Fruit fly (Drosophila melanogaster): Measurements from ENCODE around the gene CG3071.

The CG3071 gene

dm6 chrX:2296230-2297044 is 33.8 kb downstream of the CG3071 start:
- TF ChIP-seq Sp1 (GFP tag; optimal IDR thresholded peaks at IDR 0.05) (peak; percentile 97), Abd-B (GFP tag; optimal IDR thresholded peaks at IDR 0.05) (no peak), CG9705 (GFP tag; optimal IDR thresholded peaks at IDR 0.05) (peak; percentile 96), CrebA (GFP tag; optimal IDR thresholded peaks at IDR 0.05; ENCODE audit: borderline replicate concordance) (peak; percentile 53), OdsH (GFP tag; optimal IDR thresholded peaks at IDR 0.05) (peak; percentile 91), foxo (GFP tag; optimal IDR thresholded peaks at IDR 0.05) (peak; percentile 80 to 95), Hr78 (GFP tag; optimal IDR thresholded peaks at IDR 0.05) (no peak), tai (GFP tag; optimal IDR thresholded peaks at IDR 0.05) (peak; percentile 78), fru (GFP tag; optimal IDR thresholded peaks at IDR 0.05) (peak; percentile 97), pan (optimal IDR thresholded peaks at IDR 0.05) (no peak), Dif (GFP tag; optimal IDR thresholded peaks at IDR 0.05; ENCODE audit: partially characterized antibody) (peak; percentile 52), ey (GFP tag; optimal IDR thresholded peaks at IDR 0.05) (peak; percentile 95), dl (GFP tag; optimal IDR thresholded peaks at IDR 0.05; ENCODE audit: insufficient read depth in 1 of 2, partially characterized antibody in 2 of 2) (peak in 1 of 2 experiments; percentile 46), Jra (GFP tag; optimal IDR thresholded peaks at IDR 0.05) (peak; percentile 81), jim (GFP tag; optimal IDR thresholded peaks at IDR 0.05) (no peak), lola (GFP tag; optimal IDR thresholded peaks at IDR 0.05) (no peak), Hnf4 (GFP tag; optimal IDR thresholded peaks at IDR 0.05) (peak; percentile 49), psq (GFP tag; optimal IDR thresholded peaks at IDR 0.05) (peak; percentile 89), Hr83 (GFP tag; optimal IDR thresholded peaks at IDR 0.05; ENCODE audit: poor library complexity, severe bottlenecking) (peak; percentile 71), Mio (GFP tag; optimal IDR thresholded peaks at IDR 0.05) (peak; percentile 48), rgr (GFP tag; optimal IDR thresholded peaks at IDR 0.05) (peak; percentile 89), GATAd (GFP tag; optimal IDR thresholded peaks at IDR 0.05) (no peak), sage (GFP tag; optimal IDR thresholded peaks at IDR 0.05) (no peak), Vsx2 (GFP tag; optimal IDR thresholded peaks at IDR 0.05; ENCODE audit: partially characterized antibody) (no peak), dmrt93B (GFP tag; optimal IDR thresholded peaks at IDR 0.05) (peak; percentile 96), usp (GFP tag; optimal IDR thresholded peaks at IDR 0.05) (peak; percentile 16), Myc (optimal IDR thresholded peaks at IDR 0.05) (no peak), N (GFP tag; optimal IDR thresholded peaks at IDR 0.05) (no peak), br (GFP tag; optimal IDR thresholded peaks at IDR 0.05) (peak; percentile 95), h (GFP tag; optimal IDR thresholded peaks at IDR 0.05) (peak; percentile 92), Dfd (GFP tag; optimal IDR thresholded peaks at IDR 0.05) (no peak), woc (GFP tag; optimal IDR thresholded peaks at IDR 0.05) (peak; percentile 97), Rel (GFP tag; optimal IDR thresholded peaks at IDR 0.05) (peak; percentile 19), Rel (tag; optimal IDR thresholded peaks at IDR 0.05) (peak; percentile 79), HLH106 (tag; optimal IDR thresholded peaks at IDR 0.05) (peak; percentile 95), CG32264 (GFP tag; optimal IDR thresholded peaks at IDR 0.05) (peak; percentile 83), dsf (GFP tag; optimal IDR thresholded peaks at IDR 0.05; ENCODE audit: borderline replicate concordance) (no peak), brk (GFP tag; optimal IDR thresholded peaks at IDR 0.05) (no peak), sv (GFP tag; optimal IDR thresholded peaks at IDR 0.05) (peak; percentile 81)

dm6 chrX:2297428-2298200 is 35.0 kb downstream of the CG3071 start:
- TF ChIP-seq CG32264 (GFP tag; optimal IDR thresholded peaks at IDR 0.05) (peak; percentile 72), dsf (GFP tag; optimal IDR thresholded peaks at IDR 0.05; ENCODE audit: borderline replicate concordance) (no peak), Jra (GFP tag; optimal IDR thresholded peaks at IDR 0.05) (peak; percentile 24), CrebA (GFP tag; optimal IDR thresholded peaks at IDR 0.05; ENCODE audit: borderline replicate concordance) (no peak), N (GFP tag; optimal IDR thresholded peaks at IDR 0.05) (no peak), OdsH (GFP tag; optimal IDR thresholded peaks at IDR 0.05) (peak; percentile 81), CG9705 (GFP tag; optimal IDR thresholded peaks at IDR 0.05) (no peak), h (GFP tag; optimal IDR thresholded peaks at IDR 0.05) (peak; percentile 94), Dif (GFP tag; optimal IDR thresholded peaks at IDR 0.05; ENCODE audit: partially characterized antibody) (no peak), sage (GFP tag; optimal IDR thresholded peaks at IDR 0.05) (peak; percentile 57), Rel (GFP tag; optimal IDR thresholded peaks at IDR 0.05) (no peak), Rel (tag; optimal IDR thresholded peaks at IDR 0.05) (peak; percentile 35), Dfd (GFP tag; optimal IDR thresholded peaks at IDR 0.05) (no peak), Hnf4 (GFP tag; optimal IDR thresholded peaks at IDR 0.05) (peak; percentile 85), psq (GFP tag; optimal IDR thresholded peaks at IDR 0.05) (peak; percentile 71), Sp1 (GFP tag; optimal IDR thresholded peaks at IDR 0.05) (peak; percentile 81), tai (GFP tag; optimal IDR thresholded peaks at IDR 0.05) (peak; percentile 69), Mio (GFP tag; optimal IDR thresholded peaks at IDR 0.05) (peak; percentile 62), foxo (GFP tag; optimal IDR thresholded peaks at IDR 0.05) (peak; percentile 42 to 91), Hr83 (GFP tag; optimal IDR thresholded peaks at IDR 0.05; ENCODE audit: poor library complexity, severe bottlenecking) (no peak), jim (GFP tag; optimal IDR thresholded peaks at IDR 0.05) (no peak), HLH106 (tag; optimal IDR thresholded peaks at IDR 0.05) (peak; percentile 84), rgr (GFP tag; optimal IDR thresholded peaks at IDR 0.05) (peak; percentile 89), Vsx2 (GFP tag; optimal IDR thresholded peaks at IDR 0.05; ENCODE audit: partially characterized antibody) (no peak), pan (optimal IDR thresholded peaks at IDR 0.05) (no peak), Abd-B (GFP tag; optimal IDR thresholded peaks at IDR 0.05) (no peak), Hr78 (GFP tag; optimal IDR thresholded peaks at IDR 0.05) (no peak), fru (GFP tag; optimal IDR thresholded peaks at IDR 0.05) (peak; percentile 93), sv (GFP tag; optimal IDR thresholded peaks at IDR 0.05) (peak; percentile 97), brk (GFP tag; optimal IDR thresholded peaks at IDR 0.05) (no peak), ey (GFP tag; optimal IDR thresholded peaks at IDR 0.05) (peak; percentile 93), lola (GFP tag; optimal IDR thresholded peaks at IDR 0.05) (no peak), dmrt93B (GFP tag; optimal IDR thresholded peaks at IDR 0.05) (peak; percentile 76), Myc (optimal IDR thresholded peaks at IDR 0.05) (no peak), GATAd (GFP tag; optimal IDR thresholded peaks at IDR 0.05) (no peak), br (GFP tag; optimal IDR thresholded peaks at IDR 0.05) (peak; percentile 91), woc (GFP tag; optimal IDR thresholded peaks at IDR 0.05) (peak; percentile 37)
